Fruit fly (Drosophila melanogaster) whole organism, embryonic: Measurements from ENCODE around the gene CG4660.
A peak's percentile ranks its signal among the peaks of the same experiment; 100 is the strongest.

Experiments
- Abd-B ChIP-seq: fragments of 200-800 bp; sonication (Bioruptor generic); optimal IDR thresholded peaks from 2 replicates; lab custom pipeline; 2018; ENCODE audit warnings: missing biosample characterization, mild to moderate bottlenecking, missing genetic modification characterization, moderate library complexity
- Atf-2 ChIP-seq: fragments of 200-800 bp; sonication (Bioruptor generic); optimal IDR thresholded peaks from 2 replicates; lab custom pipeline; 2016; ENCODE audit warnings: missing biosample characterization, missing genetic modification characterization
- CG12071 ChIP-seq: fragments of 200-800 bp; sonication (Bioruptor generic); optimal IDR thresholded peaks from 3 replicates; lab custom pipeline; 2018; ENCODE audit warnings: missing biosample characterization, mild to moderate bottlenecking, missing genetic modification characterization
- CG12769 ChIP-seq: fragments of 200-800 bp; sonication (Bioruptor generic); optimal IDR thresholded peaks from 2 replicates; lab custom pipeline; 2019; ENCODE audit warnings: missing biosample characterization, mild to moderate bottlenecking, missing genetic modification characterization, moderate library complexity
- CG13424 ChIP-seq: fragments of 200-800 bp; sonication (Bioruptor generic); optimal IDR thresholded peaks from 2 replicates; lab custom pipeline; 2019; ENCODE audit warnings: missing biosample characterization, mild to moderate bottlenecking, missing genetic modification characterization, moderate library complexity
- CG13775 ChIP-seq: fragments of 200-800 bp; sonication (Bioruptor generic); optimal IDR thresholded peaks from 3 replicates; lab custom pipeline; 2017; ENCODE audit warnings: missing biosample characterization, mild to moderate bottlenecking, missing genetic modification characterization
- CG15011 ChIP-seq: fragments of 200-800 bp; sonication (Bioruptor generic); optimal IDR thresholded peaks from 3 replicates; lab custom pipeline; 2018; ENCODE audit warnings: missing biosample characterization, mild to moderate bottlenecking, missing genetic modification characterization
- CG15269 ChIP-seq: fragments of 200-800 bp; sonication (Bioruptor generic); optimal IDR thresholded peaks from 2 replicates; lab custom pipeline; 2018; ENCODE audit warnings: missing biosample characterization, mild to moderate bottlenecking, missing genetic modification characterization, moderate library complexity
- CG1647 ChIP-seq: fragments of 200-800 bp; sonication (Bioruptor generic); optimal IDR thresholded peaks from 3 replicates; lab custom pipeline; 2016; ENCODE audit warnings: missing biosample characterization, missing genetic modification characterization
- CG2202 ChIP-seq: fragments of 200-800 bp; sonication (Bioruptor generic); optimal IDR thresholded peaks from 2 replicates; lab custom pipeline; 2018; ENCODE audit warnings: missing biosample characterization, mild to moderate bottlenecking, missing genetic modification characterization
- CG2875 ChIP-seq: fragments of 200-800 bp; sonication (Bioruptor generic); optimal IDR thresholded peaks from 2 replicates; lab custom pipeline; 2017; ENCODE audit warnings: missing biosample characterization, mild to moderate bottlenecking, missing genetic modification characterization, missing genetic modification reagents
- CG3065 ChIP-seq: fragments of 200-800 bp; sonication (Bioruptor generic); optimal IDR thresholded peaks from 2 replicates; lab custom pipeline; 2016; ENCODE audit warnings: missing biosample characterization, missing genetic modification characterization
- CG31441 ChIP-seq: fragments of 200-800 bp; sonication (Bioruptor generic); IDR thresholded peaks from 2 replicates; pipeline ENCODE4 v1.3.6; 2022; ENCODE audit warnings: missing biosample characterization, missing genetic modification characterization
- CG3281 ChIP-seq: fragments of 200-800 bp; sonication (Bioruptor generic); optimal IDR thresholded peaks from 3 replicates; lab custom pipeline; 2017; ENCODE audit warnings: missing biosample characterization, mild to moderate bottlenecking, missing genetic modification characterization
- CG4328 ChIP-seq: fragments of 200-800 bp; sonication (Bioruptor generic); optimal IDR thresholded peaks from 3 replicates; lab custom pipeline; 2017; ENCODE audit warnings: missing biosample characterization, missing genetic modification reagents, missing genetic modification characterization
- CG43689 ChIP-seq: fragments of 200-800 bp; sonication (Bioruptor generic); IDR thresholded peaks from 2 replicates; pipeline ENCODE4 v1.3.6; 2022; ENCODE audit warnings: missing biosample characterization, missing genetic modification characterization
- CG4424 ChIP-seq: fragments of 200-800 bp; sonication (Bioruptor generic); optimal IDR thresholded peaks from 3 replicates; lab custom pipeline; 2016; ENCODE audit warnings: missing biosample characterization, missing genetic modification characterization
- CG4707 ChIP-seq: fragments of 200-800 bp; sonication (Bioruptor generic); optimal IDR thresholded peaks from 2 replicates; lab custom pipeline; 2018; ENCODE audit warnings: missing biosample characterization, mild to moderate bottlenecking, missing genetic modification characterization, moderate library complexity
- CG6175 ChIP-seq: fragments of 200-800 bp; sonication (Bioruptor generic); IDR thresholded peaks from 3 replicates; pipeline ENCODE4 v1.3.6; 2022; ENCODE audit warnings: missing biosample characterization, missing genetic modification characterization
- CG6689 ChIP-seq: fragments of 200-800 bp; sonication (Bioruptor generic); IDR thresholded peaks from 2 replicates; pipeline ENCODE4 v1.3.6; 2022; ENCODE audit warnings: missing biosample characterization, missing genetic modification characterization
- CG7271 ChIP-seq: fragments of 200-800 bp; sonication (Bioruptor generic); optimal IDR thresholded peaks from 2 replicates; lab custom pipeline; 2018; ENCODE audit warnings: missing biosample characterization, mild to moderate bottlenecking, missing genetic modification characterization, moderate library complexity
- CG8281 ChIP-seq: fragments of 200-800 bp; sonication (Bioruptor generic); optimal IDR thresholded peaks from 2 replicates; lab custom pipeline; 2018; ENCODE audit warnings: missing biosample characterization, mild to moderate bottlenecking, missing genetic modification characterization, moderate library complexity
- CG8388 ChIP-seq: fragments of 200-800 bp; sonication (Bioruptor generic); optimal IDR thresholded peaks from 2 replicates; lab custom pipeline; 2019; ENCODE audit warnings: missing biosample characterization, mild to moderate bottlenecking, missing genetic modification characterization, moderate library complexity
- CG8944 ChIP-seq: fragments of 200-800 bp; sonication (Bioruptor generic); optimal IDR thresholded peaks from 3 replicates; lab custom pipeline; 2016; ENCODE audit warnings: missing biosample characterization, missing genetic modification characterization
- D19B ChIP-seq: fragments of 200-800 bp; sonication (Bioruptor generic); optimal IDR thresholded peaks from 2 replicates; lab custom pipeline; 2017; ENCODE audit warnings: missing biosample characterization, mild to moderate bottlenecking, missing genetic modification characterization
- Elba2 ChIP-seq: fragments of 200-800 bp; sonication (Bioruptor generic); optimal IDR thresholded peaks from 3 replicates; lab custom pipeline; 2016; ENCODE audit warnings: missing biosample characterization, missing genetic modification characterization
- Fer3 ChIP-seq: fragments of 200-800 bp; sonication (Bioruptor generic); optimal IDR thresholded peaks from 2 replicates; lab custom pipeline; 2018; ENCODE audit warnings: missing biosample characterization, mild to moderate bottlenecking, missing genetic modification characterization, moderate library complexity
- Hand ChIP-seq: fragments of 200-800 bp; sonication (Bioruptor generic); optimal IDR thresholded peaks from 2 replicates; lab custom pipeline; 2017; ENCODE audit warnings: mild to moderate bottlenecking, missing biosample characterization, missing genetic modification reagents, missing genetic modification characterization
- Jarid2 ChIP-seq: fragments of 200-800 bp; sonication (Bioruptor generic); optimal IDR thresholded peaks from 3 replicates; lab custom pipeline; 2017; ENCODE audit warnings: mild to moderate bottlenecking, missing biosample characterization, missing genetic modification reagents, missing genetic modification characterization
- Lim3 ChIP-seq: fragments of 200-800 bp; sonication (Bioruptor generic); IDR thresholded peaks from 2 replicates; pipeline ENCODE4 v1.3.6; 2022; ENCODE audit warnings: missing biosample characterization, missing genetic modification characterization
- Neu2 ChIP-seq: fragments of 200-800 bp; sonication (Bioruptor generic); optimal IDR thresholded peaks from 3 replicates; lab custom pipeline; 2016; ENCODE audit warnings: missing biosample characterization, missing genetic modification characterization, borderline replicate concordance
- Ptx1 ChIP-seq: fragments of 200-800 bp; sonication (Bioruptor generic); IDR thresholded peaks from 2 replicates; pipeline ENCODE4 v1.3.6; 2022; ENCODE audit warnings: missing biosample characterization, missing genetic modification characterization
- Sox100B ChIP-seq: fragments of 200-800 bp; sonication (Bioruptor generic); optimal IDR thresholded peaks from 3 replicates; lab custom pipeline; 2018; ENCODE audit warnings: missing biosample characterization, mild to moderate bottlenecking, missing genetic modification characterization
- Xrp1 ChIP-seq: fragments of 200-800 bp; sonication (Bioruptor generic); IDR thresholded peaks from 2 replicates; pipeline ENCODE4 v1.3.6; 2022; ENCODE audit warnings: missing biosample characterization, missing genetic modification characterization
- ab ChIP-seq: fragments of 200-800 bp; sonication (Bioruptor generic); optimal IDR thresholded peaks from 2 replicates; lab custom pipeline; 2016; ENCODE audit warnings: missing biosample characterization, missing genetic modification characterization
- al ChIP-seq: fragments of 200-800 bp; sonication (Bioruptor generic); IDR thresholded peaks from 2 replicates; pipeline ENCODE4 v1.3.6; 2022; ENCODE audit warnings: missing biosample characterization, missing genetic modification characterization
- bab2 ChIP-seq: fragments of 200-800 bp; sonication (Bioruptor generic); optimal IDR thresholded peaks from 2 replicates; lab custom pipeline; 2016; ENCODE audit warnings: missing biosample characterization, missing genetic modification characterization
- ci ChIP-seq: fragments of 200-800 bp; sonication (Bioruptor generic); IDR thresholded peaks from 3 replicates; pipeline ENCODE4 v1.3.6; 2022; ENCODE audit warnings: missing biosample characterization, missing genetic modification characterization
- corto ChIP-seq: fragments of 200-800 bp; sonication (Bioruptor generic); optimal IDR thresholded peaks from 2 replicates; lab custom pipeline; 2016; ENCODE audit warnings: missing biosample characterization, mild to moderate bottlenecking, missing genetic modification characterization, moderate library complexity
- ftz-f1 ChIP-seq: fragments of 200-800 bp; sonication (Bioruptor generic); optimal IDR thresholded peaks from 2 replicates; lab custom pipeline; 2016; ENCODE audit warnings: missing biosample characterization, missing genetic modification characterization
- jigr1 ChIP-seq: fragments of 200-800 bp; sonication (Bioruptor generic); IDR thresholded peaks from 3 replicates; pipeline ENCODE4 v1.3.6; 2022; ENCODE audit warnings: missing biosample characterization, missing genetic modification characterization
- lmd ChIP-seq: fragments of 200-800 bp; sonication (Bioruptor generic); IDR thresholded peaks from 2 replicates; pipeline ENCODE4 v1.3.6; 2022; ENCODE audit warnings: missing biosample characterization, missing genetic modification characterization
- mld ChIP-seq: fragments of 200-800 bp; sonication (Bioruptor generic); IDR thresholded peaks from 3 replicates; pipeline ENCODE4 v1.3.6; 2022; ENCODE audit warnings: missing biosample characterization, missing genetic modification characterization; ENCODE audit not compliant: partially characterized antibody
- nerfin-2 ChIP-seq: fragments of 200-800 bp; sonication (Bioruptor generic); IDR thresholded peaks from 2 replicates; pipeline ENCODE4 v1.3.6; 2022; ENCODE audit warnings: missing biosample characterization, missing genetic modification characterization; ENCODE audit not compliant: partially characterized antibody
- p53 ChIP-seq: fragments of 200-800 bp; sonication (Bioruptor generic); optimal IDR thresholded peaks from 2 replicates; lab custom pipeline; 2016; ENCODE audit warnings: missing biosample characterization, missing genetic modification characterization
- tap ChIP-seq: fragments of 200-800 bp; optimal IDR thresholded peaks from 3 replicates; lab custom pipeline; 2019; ENCODE audit warnings: missing biosample characterization, mild to moderate bottlenecking, missing genetic modification characterization, moderate library complexity
- tgo ChIP-seq: fragments of 200-800 bp; sonication (Bioruptor generic); IDR thresholded peaks from 3 replicates; pipeline ENCODE4 v1.3.6; 2022; ENCODE audit warnings: missing biosample characterization, missing genetic modification characterization
- tll ChIP-seq, 2 experiments: fragments of 200-800 bp in 1 of 2; fragments of >200 bp in 1 of 2; sonication (Bioruptor generic) in 1 of 2; optimal IDR thresholded peaks; 2 replicates each; lab custom pipeline; 2017 to 2019; ENCODE audit warnings: missing biosample characterization in 2 of 2, missing genetic modification characterization in 2 of 2, mild to moderate bottlenecking in 1 of 2, moderate library complexity in 1 of 2
- tx ChIP-seq: fragments of 200-800 bp; sonication (Bioruptor generic); optimal IDR thresholded peaks from 2 replicates; lab custom pipeline; 2016; ENCODE audit warnings: missing biosample characterization, missing genetic modification characterization
- wor ChIP-seq: fragments of 200-800 bp; sonication (Bioruptor generic); IDR thresholded peaks from 2 replicates; pipeline ENCODE4 v1.3.6; 2022; ENCODE audit warnings: missing biosample characterization, missing genetic modification characterization
- zen2 ChIP-seq: fragments of 200-800 bp; sonication (Bioruptor generic); IDR thresholded peaks from 3 replicates; pipeline ENCODE4 v1.3.6; 2022; ENCODE audit warnings: missing biosample characterization, missing genetic modification characterization; ENCODE audit not compliant: partially characterized antibody

Gene CG4660

dm6 chrX:6074845-6075244, 6.3 kb downstream of the CG4660 start, which contains the start of gene Tsp5D (continued):
- TF ChIP-seq Hand (GFP tag; lab: Kevin White, UChicago) (peak; percentile 29), CG12071 (peak; percentile 90), bab2 (GFP tag; lab: Kevin White, UChicago) (peak; percentile 19), ftz-f1 (GFP tag; lab: Kevin White, UChicago) (no peak), Jarid2 (peak; percentile 74), CG3281 (peak; percentile 75), tap (tag; lab: Kevin White, UChicago) (peak; percentile 95), zen2 (GFP tag; lab: Robert Waterston, UW) (no peak), ab (no peak), CG31441 (GFP tag; lab: Robert Waterston, UW) (peak; percentile 93), CG8388 (peak; percentile 93), Atf-2 (GFP tag; lab: Kevin White, UChicago) (no peak), CG7271 (tag; lab: Kevin White, UChicago) (peak; percentile 1), Ptx1 (GFP tag; lab: Robert Waterston, UW) (peak; percentile 96), Neu2 (GFP tag; lab: Kevin White, UChicago) (no peak), Lim3 (GFP tag; lab: Robert Waterston, UW) (peak; percentile 88), p53 (no peak), CG2875 (GFP tag; lab: Kevin White, UChicago) (peak; percentile 91), jigr1 (peak; percentile 89), lmd (GFP tag; lab: Robert Waterston, UW) (peak; percentile 94), CG13775 (GFP tag; lab: Kevin White, UChicago) (peak; percentile 75), ci (peak; percentile 99), CG4328 (GFP tag; lab: Kevin White, UChicago) (peak; percentile 63), tll (GFP tag; optimal IDR thresholded peaks at IDR 0.05; lab: Kevin White, UChicago) (no peak), CG15011 (GFP tag; lab: Kevin White, UChicago) (peak; percentile 76), CG4424 (peak; percentile 92), CG1647 (GFP tag; lab: Kevin White, UChicago) (peak; percentile 69), CG6175 (GFP tag; lab: Robert Waterston, UW) (peak; percentile 87), wor (GFP tag; lab: Robert Waterston, UW) (peak; percentile 95), CG4707 (GFP tag; lab: Kevin White, UChicago) (peak; percentile 75), CG12769 (tag; lab: Kevin White, UChicago) (peak; percentile 55), CG2202 (tag; lab: Kevin White, UChicago) (peak; percentile 78), D19B (GFP tag; lab: Kevin White, UChicago) (peak; percentile 56), Abd-B (GFP tag; lab: Kevin White, UChicago) (peak; percentile 66), CG13424 (tag; lab: Kevin White, UChicago) (peak; percentile 95), CG43689 (peak; percentile 86), nerfin-2 (no peak), mld (GFP tag; lab: Robert Waterston, UW) (no peak), CG8281 (peak; percentile 73), al (peak; percentile 59), Fer3 (tag; lab: Kevin White, UChicago) (peak; percentile 88), CG6689 (GFP tag; lab: Robert Waterston, UW) (peak; percentile 94), tx (peak; percentile 36), corto (GFP tag; lab: Kevin White, UChicago) (no peak), CG15269 (peak; percentile 93), Xrp1 (GFP tag; lab: Robert Waterston, UW) (peak; percentile 96), CG3065 (GFP tag; lab: Kevin White, UChicago) (peak; percentile 59), Sox100B (peak; percentile 92), CG8944 (GFP tag; lab: Kevin White, UChicago) (peak; percentile 21), tgo (peak; percentile 95), Elba2 (GFP tag; lab: Kevin White, UChicago) (no peak)
